Worm (Caenorhabditis elegans): ENCODE measurements around the gene cht-2.

The cht-2 gene

DNA sequence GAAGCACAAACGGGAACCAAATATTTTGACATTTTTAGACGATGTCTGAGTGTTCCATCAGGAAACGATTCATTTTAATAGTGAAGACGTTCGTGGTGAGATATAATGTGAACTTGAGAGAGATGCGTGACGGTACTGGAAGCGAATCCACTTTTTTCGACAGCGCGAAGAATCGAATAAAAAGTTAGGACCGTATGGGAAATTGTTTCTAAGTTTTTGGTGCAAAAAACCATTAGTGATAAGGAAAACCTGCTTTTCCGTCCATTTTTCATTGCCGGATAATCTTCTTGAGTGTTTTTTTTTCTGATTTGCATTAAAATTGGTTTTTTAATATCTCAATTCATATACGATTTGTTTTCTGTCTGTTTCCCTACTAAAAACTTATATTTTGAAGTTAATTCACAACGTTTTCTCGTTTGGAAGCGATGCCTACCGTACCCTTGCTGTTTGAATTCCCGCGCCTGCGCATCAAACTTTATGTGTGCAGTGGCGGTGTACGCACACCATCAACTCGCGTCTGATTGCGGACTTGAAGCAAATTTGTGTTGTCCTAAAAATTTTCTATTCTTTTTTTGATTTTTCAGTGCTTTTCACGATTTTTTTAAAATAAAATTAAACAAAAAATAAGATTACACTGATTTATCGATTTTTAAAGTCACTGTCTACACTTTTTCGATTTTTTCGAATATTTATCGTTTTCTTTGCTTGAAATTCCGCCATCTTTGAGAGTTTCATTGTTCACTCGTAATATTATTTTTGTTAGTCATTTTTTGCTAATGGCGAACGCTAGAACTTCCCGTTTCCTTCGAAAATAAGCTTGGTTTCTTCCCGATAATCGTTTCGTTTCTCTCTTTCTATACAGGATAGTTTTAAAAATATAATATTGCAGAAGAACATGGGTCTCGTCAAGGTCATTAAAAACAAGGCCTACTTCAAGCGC is 48.6 kb downstream of the cht-2 start, which contains the start of the genes col-38 and rpl-5:
Gene col-38, minus strand, starts transcription at position 51 of the 940 bp plus-strand sequence.
Gene rpl-5, plus strand, starts transcription at position 890 of the 940 bp plus-strand sequence.
- TF ChIP-seq ets-4 (tag; optimal IDR thresholded peaks at IDR 0.05), result peak; percentile 46
- no peak for TF ChIP-seq nhr-232 (tag; optimal IDR thresholded peaks at IDR 0.05)
- TF ChIP-seq lin-11 (tag; optimal IDR thresholded peaks at IDR 0.05), result no peak
- no peak for TF ChIP-seq zip-5 (tag; optimal IDR thresholded peaks at IDR 0.05)
- TF ChIP-seq syd-9 (tag; optimal IDR thresholded peaks at IDR 0.05), result no peak
- TF ChIP-seq ceh-30 (tag; optimal IDR thresholded peaks at IDR 0.05), result peak; percentile 76
- TF ChIP-seq rnt-1 (tag; optimal IDR thresholded peaks at IDR 0.05), result peak; percentile 71
- TF ChIP-seq ceh-24 (tag; optimal IDR thresholded peaks at IDR 0.05), result no peak
- 0 out of 2 replicates have a peak, but pooled peaks have one; percentile 17 for TF ChIP-seq unc-3 (GFP tag; conservative IDR thresholded peaks at IDR 0.05)
- no peak for TF ChIP-seq unc-3 (tag; optimal IDR thresholded peaks at IDR 0.05)
- no peak for TF ChIP-seq hlh-6 (tag; optimal IDR thresholded peaks at IDR 0.05)
- TF ChIP-seq pax-1 (tag; optimal IDR thresholded peaks at IDR 0.05), result peak; percentile 80
- peak; percentile 64 for TF ChIP-seq elt-2 (tag; optimal IDR thresholded peaks at IDR 0.05)
- TF ChIP-seq fax-1 (tag; optimal IDR thresholded peaks at IDR 0.05), result no peak
- TF ChIP-seq ceh-6 (GFP tag; optimal IDR thresholded peaks at IDR 0.05), result no peak
- peak; percentile 67 for TF ChIP-seq unc-42 (tag; optimal IDR thresholded peaks at IDR 0.05)
- TF ChIP-seq tbx-7 (tag; optimal IDR thresholded peaks at IDR 0.05), result no peak
- TF ChIP-seq ztf-16 (tag; optimal IDR thresholded peaks at IDR 0.05), result no peak
- TF ChIP-seq fkh-6 (tag; optimal IDR thresholded peaks at IDR 0.05), result no peak
- TF ChIP-seq hlh-30 (tag; optimal IDR thresholded peaks at IDR 0.05; ENCODE audit: insufficient read depth), result peak; percentile 65
- TF ChIP-seq pag-3 (tag; optimal IDR thresholded peaks at IDR 0.05; ENCODE audit: borderline replicate concordance), result no peak
- TF ChIP-seq pha-2 (tag; optimal IDR thresholded peaks at IDR 0.05), result no peak
- no peak for TF ChIP-seq unc-86 (tag; optimal IDR thresholded peaks at IDR 0.05)
- TF ChIP-seq ceh-18 (tag; optimal IDR thresholded peaks at IDR 0.05), result peak; percentile 77
- TF ChIP-seq pha-4 (tag; optimal IDR thresholded peaks at IDR 0.05), result no peak
- peak; percentile 48 for TF ChIP-seq ref-2 (tag; optimal IDR thresholded peaks at IDR 0.05)
- no peak for TF ChIP-seq pqm-1 (tag; optimal IDR thresholded peaks at IDR 0.05)
- peak; percentile 29 for TF ChIP-seq ttx-3 (tag; optimal IDR thresholded peaks at IDR 0.05)
- no peak for TF ChIP-seq ceh-14 (tag; optimal IDR thresholded peaks at IDR 0.05)
- no peak for TF ChIP-seq hlh-15 (tag; optimal IDR thresholded peaks at IDR 0.05)
- TF ChIP-seq K02D7.2 (tag; optimal IDR thresholded peaks at IDR 0.05), result no peak
- TF ChIP-seq K09A11.1 (tag; optimal IDR thresholded peaks at IDR 0.05; ENCODE audit: insufficient read depth), result no peak
- no peak for TF ChIP-seq ceh-2 (tag; optimal IDR thresholded peaks at IDR 0.05)
- no peak for TF ChIP-seq ceh-22 (tag; optimal IDR thresholded peaks at IDR 0.05)
- TF ChIP-seq ceh-31 (tag; optimal IDR thresholded peaks at IDR 0.05), result peak; percentile 74
- TF ChIP-seq Y22D7AL.16 (tag; optimal IDR thresholded peaks at IDR 0.05), result peak; percentile 26
- no peak for TF ChIP-seq fkh-10 (GFP tag; optimal IDR thresholded peaks at IDR 0.05)
- TF ChIP-seq mec-3 (tag; optimal IDR thresholded peaks at IDR 0.05; ENCODE audit: borderline replicate concordance), result no peak
- TF ChIP-seq hlh-13 (GFP tag; optimal IDR thresholded peaks at IDR 0.05), result no peak
- TF ChIP-seq elt-4 (tag; optimal IDR thresholded peaks at IDR 0.05), result no peak
- peak; percentile 0 for TF ChIP-seq ceh-48 (tag; optimal IDR thresholded peaks at IDR 0.05)
- TF ChIP-seq ceh-45 (GFP tag; IDR thresholded peaks at IDR 0.05), result no peak
- no peak for TF ChIP-seq pat-9 (tag; optimal IDR thresholded peaks at IDR 0.05)
- TF ChIP-seq unc-55 (GFP tag; optimal IDR thresholded peaks at IDR 0.05), result peak; percentile 56
- TF ChIP-seq npax-4 (tag; optimal IDR thresholded peaks at IDR 0.05), result no peak
- TF ChIP-seq T23F11.4 (GFP tag; optimal IDR thresholded peaks at IDR 0.05), result no peak
- no peak for TF ChIP-seq sdc-2 (tag; optimal IDR thresholded peaks at IDR 0.05)
- peak; percentile 65 for TF ChIP-seq tbx-2 (tag; optimal IDR thresholded peaks at IDR 0.05)
- no peak for TF ChIP-seq ceh-19 (GFP tag; optimal IDR thresholded peaks at IDR 0.05)
- TF ChIP-seq eyg-1 (tag; optimal IDR thresholded peaks at IDR 0.05), result no peak
- TF ChIP-seq ceh-34 (tag; optimal IDR thresholded peaks at IDR 0.05), result peak; percentile 66
- peak; percentile 10 for TF ChIP-seq pros-1 (tag; optimal IDR thresholded peaks at IDR 0.05)

Measured in whole organism, late embryonic.